Worm (Caenorhabditis elegans) whole organism, midembryonic: ENCODE data around the gene B0286.1.

Source experiments
- T22C8.4 ChIP-seq: fragments of 200-800 bp; sonication (Bioruptor generic); IDR thresholded peaks from 2 replicates; pipeline ENCODE4 v1.3.6; 2022; ENCODE audit warnings: missing genetic modification characterization, missing compliant biosample characterization
- cog-1 ChIP-seq: sonication (generic microtip); optimal IDR thresholded peaks from 2 replicates; lab custom pipeline; 2016; ENCODE audit warnings: missing genetic modification characterization, missing compliant biosample characterization
- flt-1 ChIP-seq: fragments of 200-800 bp; sonication (Bioruptor generic); IDR thresholded peaks from 2 replicates; pipeline ENCODE4 v1.3.6; 2022; ENCODE audit warnings: missing genetic modification characterization, missing compliant biosample characterization
- klf-2 ChIP-seq: fragments of 200-800 bp; sonication (Bioruptor generic); conservative IDR thresholded peaks from 2 replicates; pipeline ENCODE4 v1.3.6; 2022; ENCODE audit warnings: missing genetic modification reagents, missing genetic modification characterization, missing compliant biosample characterization
- med-1 ChIP-seq: sonication (generic microtip); optimal IDR thresholded peaks from 2 replicates; lab custom pipeline; 2017; ENCODE audit warnings: missing genetic modification characterization, mild to moderate bottlenecking, missing compliant biosample characterization, antibody characterized with exemption, missing genetic modification reagents; ENCODE audit not compliant: insufficient read depth
- ref-1 ChIP-seq: fragments of 200-800 bp; sonication (Bioruptor generic); conservative IDR thresholded peaks from 2 replicates; pipeline ENCODE4 v1.3.6; 2022; ENCODE audit warnings: missing genetic modification reagents, missing genetic modification characterization, missing compliant biosample characterization
- tab-1 ChIP-seq: fragments of 200-800 bp; sonication (Bioruptor generic); IDR thresholded peaks from 2 replicates; pipeline ENCODE4 v1.3.6; 2022; ENCODE audit warnings: missing genetic modification characterization, missing compliant biosample characterization
- ztf-23 ChIP-seq: fragments of 200-800 bp; sonication (Bioruptor generic); IDR thresholded peaks from 2 replicates; pipeline ENCODE4 v1.3.6; 2022; ENCODE audit warnings: missing genetic modification reagents, missing genetic modification characterization, missing compliant biosample characterization
- ztf-29 ChIP-seq: fragments of 200-800 bp; sonication (Bioruptor generic); IDR thresholded peaks from 2 replicates; pipeline ENCODE4 v1.3.6; 2022; ENCODE audit warnings: missing genetic modification reagents, missing genetic modification characterization, missing compliant biosample characterization

B0286.1 gene

ce11 chrII:4376295-4377172 is 1.8 kb upstream of the B0286.1 start, which contains the start of gene ntl-2:
Gene ntl-2 (minus strand): TSS chrII:4376465.
- peak; percentile 85 for TF ChIP-seq cog-1 (tag; lab: Kevin White, UChicago)
- peak; percentile 78 for TF ChIP-seq ztf-23 (GFP tag; lab: Robert Waterston, UW)
- TF ChIP-seq med-1 (GFP tag; lab: Kevin White, UChicago): no peak
- TF ChIP-seq T22C8.4 (GFP tag; lab: Robert Waterston, UW): 0 out of 2 replicates have a peak, but pooled peaks have one; percentile 11
- peak; percentile 83; the same call in 1 of the 2 replicates for TF ChIP-seq flt-1 (GFP tag; lab: Robert Waterston, UW)
- TF ChIP-seq ref-1 (GFP tag; lab: Robert Waterston, UW): no peak
- 0 out of 2 replicates have a peak, but pooled peaks have one; percentile 50 for TF ChIP-seq klf-2 (GFP tag; lab: Robert Waterston, UW)
- peak; percentile 47; the same call in 1 of the 2 replicates for TF ChIP-seq ztf-29
- TF ChIP-seq tab-1 (GFP tag; lab: Robert Waterston, UW): peak; percentile 70; the same call in 1 of the 2 replicates

- TF ChIP-seq tab-1 (GFP tag; lab: Robert Waterston, UW) (no peak), ztf-29 (no peak), cog-1 (tag; lab: Kevin White, UChicago) (no peak), ztf-23 (GFP tag; lab: Robert Waterston, UW) (no peak), klf-2 (GFP tag; lab: Robert Waterston, UW) (no peak), ref-1 (GFP tag; lab: Robert Waterston, UW) (no peak), flt-1 (GFP tag; lab: Robert Waterston, UW) (no peak), med-1 (GFP tag; lab: Kevin White, UChicago) (no peak), T22C8.4 (GFP tag; lab: Robert Waterston, UW) (no peak)
Measured at ce11 chrII:4383306-4383705, 5.0 kb downstream of the B0286.1 start, which contains the start of gene fkh-6. Gene fkh-6 (minus strand): TSS chrII:4383406.

- TF ChIP-seq T22C8.4 (GFP tag; lab: Robert Waterston, UW) (no peak), ztf-23 (GFP tag; lab: Robert Waterston, UW) (no peak), med-1 (GFP tag; lab: Kevin White, UChicago) (no peak), ref-1 (GFP tag; lab: Robert Waterston, UW) (no peak), flt-1 (GFP tag; lab: Robert Waterston, UW) (no peak), klf-2 (GFP tag; lab: Robert Waterston, UW) (no peak), ztf-29 (no peak), tab-1 (GFP tag; lab: Robert Waterston, UW) (no peak), cog-1 (tag; lab: Kevin White, UChicago) (no peak)
Measured at ce11 chrII:4391072-4391471, 12.8 kb downstream of the B0286.1 start.

ce11 chrII:4392526-4393057 is 14.3 kb downstream of the B0286.1 start, which contains the start of gene mlt-7:
Gene mlt-7 (plus strand): TSS chrII:4393007.
- no peak for TF ChIP-seq med-1 (GFP tag; lab: Kevin White, UChicago)
- TF ChIP-seq cog-1 (tag; lab: Kevin White, UChicago): no peak
- no peak for TF ChIP-seq tab-1 (GFP tag; lab: Robert Waterston, UW)
- TF ChIP-seq flt-1 (GFP tag; lab: Robert Waterston, UW): no peak
- no peak for TF ChIP-seq T22C8.4 (GFP tag; lab: Robert Waterston, UW)
- TF ChIP-seq ztf-23 (GFP tag; lab: Robert Waterston, UW): no peak

- TF ChIP-seq cog-1 (tag; lab: Kevin White, UChicago) (no peak), T22C8.4 (GFP tag; lab: Robert Waterston, UW) (no peak), flt-1 (GFP tag; lab: Robert Waterston, UW) (no peak), med-1 (GFP tag; lab: Kevin White, UChicago) (no peak), tab-1 (GFP tag; lab: Robert Waterston, UW) (no peak), ztf-29 (no peak), ztf-23 (GFP tag; lab: Robert Waterston, UW) (no peak), klf-2 (GFP tag; lab: Robert Waterston, UW) (no peak), ref-1 (GFP tag; lab: Robert Waterston, UW) (no peak)
Measured at ce11 chrII:4394438-4394837, 16.1 kb downstream of the B0286.1 start.

- TF ChIP-seq ref-1 (GFP tag; lab: Robert Waterston, UW): no peak
- no peak for TF ChIP-seq ztf-29
- TF ChIP-seq flt-1 (GFP tag; lab: Robert Waterston, UW): no peak
- TF ChIP-seq klf-2 (GFP tag; lab: Robert Waterston, UW): no peak
- no peak for TF ChIP-seq cog-1 (tag; lab: Kevin White, UChicago)
- no peak for TF ChIP-seq ztf-23 (GFP tag; lab: Robert Waterston, UW)
- no peak for TF ChIP-seq med-1 (GFP tag; lab: Kevin White, UChicago)
- no peak for TF ChIP-seq T22C8.4 (GFP tag; lab: Robert Waterston, UW)
- TF ChIP-seq tab-1 (GFP tag; lab: Robert Waterston, UW): no peak
Measured at ce11 chrII:4405358-4405757, 27.1 kb downstream of the B0286.1 start, which contains the start of gene ZK430.5. Gene ZK430.5 (plus strand): TSS chrII:4405658.

ce11 chrII:4409650-4410049 is 31.4 kb downstream of the B0286.1 start:
- TF ChIP-seq med-1 (GFP tag; lab: Kevin White, UChicago) (no peak), T22C8.4 (GFP tag; lab: Robert Waterston, UW) (no peak), klf-2 (GFP tag; lab: Robert Waterston, UW) (no peak), ref-1 (GFP tag; lab: Robert Waterston, UW) (no peak), flt-1 (GFP tag; lab: Robert Waterston, UW) (no peak), tab-1 (GFP tag; lab: Robert Waterston, UW) (no peak), cog-1 (tag; lab: Kevin White, UChicago) (no peak), ztf-23 (GFP tag; lab: Robert Waterston, UW) (no peak), ztf-29 (no peak)

- TF ChIP-seq flt-1 (GFP tag; lab: Robert Waterston, UW) (no peak), cog-1 (tag; lab: Kevin White, UChicago) (no peak), ztf-29 (no peak), tab-1 (GFP tag; lab: Robert Waterston, UW) (no peak), klf-2 (GFP tag; lab: Robert Waterston, UW) (no peak), ref-1 (GFP tag; lab: Robert Waterston, UW) (no peak), T22C8.4 (GFP tag; lab: Robert Waterston, UW) (no peak), ztf-23 (GFP tag; lab: Robert Waterston, UW) (no peak), med-1 (GFP tag; lab: Kevin White, UChicago) (no peak)
Measured at ce11 chrII:4417333-4417732, 39.0 kb downstream of the B0286.1 start, which contains the start of gene sod-5. Gene sod-5 (plus strand): TSS chrII:4417633.
